Worm (Caenorhabditis elegans) whole organism, late embryonic: ENCODE measurements around the gene F59B2.3.

Experiments
- ama-1 ChIP-seq: fragments of 150-350 bp; optimal IDR thresholded peaks from 2 replicates; lab custom pipeline; 2014
- nhr-11 ChIP-seq: fragments of 150-350 bp; optimal IDR thresholded peaks from 2 replicates; lab custom pipeline; 2014; ENCODE audit warnings: missing biosample characterization, missing genetic modification characterization
- pag-3 ChIP-seq: sonication (generic microtip); optimal IDR thresholded peaks from 2 replicates; lab custom pipeline; 2016; ENCODE audit warnings: missing compliant biosample characterization, missing genetic modification characterization, borderline replicate concordance

DNA sequence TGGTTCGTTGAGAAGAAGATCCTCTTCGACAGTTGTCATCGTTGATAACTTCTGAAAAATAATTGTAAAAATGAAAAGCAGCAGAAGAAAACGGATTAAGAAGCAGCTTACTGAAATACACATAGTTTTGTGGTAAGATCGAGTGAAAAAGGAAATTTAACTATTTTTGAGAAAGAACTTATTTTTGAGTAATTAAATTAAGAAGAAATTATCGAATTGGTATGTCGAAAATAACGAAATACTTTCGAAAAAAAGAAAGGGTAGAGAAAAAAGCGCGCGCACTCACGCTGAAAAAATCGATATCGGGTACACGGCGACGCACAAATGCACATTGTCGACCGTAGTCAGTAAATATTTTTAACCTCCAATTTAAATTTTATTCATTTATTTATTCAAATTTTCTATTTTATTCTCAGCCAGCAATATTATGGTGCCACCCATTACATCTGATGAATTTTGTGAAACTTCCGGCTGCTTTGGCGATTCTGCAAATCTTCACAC is 43.4 kb downstream of the F59B2.3 start, which contains the start of the genes ZK643.5 and ZK643.2:
- no peak for TF ChIP-seq nhr-11
- no peak for TF ChIP-seq pag-3 (tag; lab: Kevin White, UChicago)
- TF ChIP-seq ama-1 (lab: Kevin White, UChicago): no peak
